Fruit fly (Drosophila melanogaster) whole organism, embryonic: ENCODE data around the gene CG2574.

Experiments used
- Abd-B ChIP-seq: fragments of 200-800 bp; sonication (Bioruptor generic); optimal IDR thresholded peaks from 2 replicates; lab custom pipeline; 2018; ENCODE audit warnings: missing biosample characterization, mild to moderate bottlenecking, missing genetic modification characterization, moderate library complexity
- Ada2b ChIP-seq: fragments of 200-800 bp; sonication (Bioruptor generic); IDR thresholded peaks from 2 replicates; pipeline ENCODE4 v1.3.6; 2022; ENCODE audit warnings: missing biosample characterization, missing genetic modification characterization
- Atf6 ChIP-seq: fragments of 200-800 bp; sonication (Bioruptor generic); IDR thresholded peaks from 2 replicates; pipeline ENCODE4 v1.3.6; 2022; ENCODE audit warnings: missing biosample characterization, missing genetic modification characterization
- CG12659 ChIP-seq: fragments of 200-800 bp; sonication (Bioruptor generic); optimal IDR thresholded peaks from 3 replicates; lab custom pipeline; 2017; ENCODE audit warnings: mild to moderate bottlenecking, missing biosample characterization, missing genetic modification reagents, missing genetic modification characterization
- CG14050 ChIP-seq: fragments of 200-800 bp; sonication (Bioruptor generic); IDR thresholded peaks from 3 replicates; pipeline ENCODE4 v1.3.6; 2022; ENCODE audit warnings: missing biosample characterization, missing genetic modification characterization
- CG1792 ChIP-seq: fragments of 200-800 bp; sonication (Bioruptor generic); optimal IDR thresholded peaks from 2 replicates; lab custom pipeline; 2016; ENCODE audit warnings: missing biosample characterization, missing genetic modification characterization
- CG18011 ChIP-seq: fragments of 200-800 bp; sonication (Bioruptor generic); optimal IDR thresholded peaks from 2 replicates; lab custom pipeline; 2017; ENCODE audit warnings: missing biosample characterization, missing genetic modification characterization, mild to moderate bottlenecking, moderate library complexity, missing genotype
- CG2120 ChIP-seq: fragments of 200-800 bp; sonication (Bioruptor generic); optimal IDR thresholded peaks from 3 replicates; lab custom pipeline; 2016; ENCODE audit warnings: missing biosample characterization, missing genetic modification characterization
- CG2199 ChIP-seq: fragments of 200-800 bp; sonication (Bioruptor generic); IDR thresholded peaks from 3 replicates; pipeline ENCODE4 v1.3.6; 2022; ENCODE audit warnings: missing biosample characterization, missing genetic modification characterization
- CG2678 ChIP-seq: fragments of 200-800 bp; sonication (Bioruptor generic); optimal IDR thresholded peaks from 3 replicates; lab custom pipeline; 2019; ENCODE audit warnings: missing biosample characterization, mild to moderate bottlenecking, missing genetic modification characterization, moderate library complexity
- CG3163 ChIP-seq: fragments of 200-800 bp; sonication (Bioruptor generic); optimal IDR thresholded peaks from 3 replicates; lab custom pipeline; 2016; ENCODE audit warnings: missing biosample characterization, missing genetic modification characterization
- CG7839 ChIP-seq: fragments of 200-800 bp; sonication (Bioruptor generic); optimal IDR thresholded peaks from 3 replicates; lab custom pipeline; 2018; ENCODE audit warnings: missing biosample characterization, mild to moderate bottlenecking, missing genetic modification characterization, moderate library complexity
- CTCF ChIP-seq: fragments of 200-800 bp; sonication (Bioruptor generic); optimal IDR thresholded peaks from 2 replicates; lab custom pipeline; 2017; ENCODE audit warnings: missing biosample characterization, mild to moderate bottlenecking, missing genetic modification characterization, moderate library complexity
- Dbx ChIP-seq: fragments of 200-800 bp; sonication (Bioruptor generic); IDR thresholded peaks from 3 replicates; pipeline ENCODE4 v1.3.6; 2022; ENCODE audit warnings: missing biosample characterization, missing genetic modification characterization
- ERR ChIP-seq: fragments of 200-800 bp; sonication (Bioruptor generic); optimal IDR thresholded peaks from 2 replicates; lab custom pipeline; 2016; ENCODE audit warnings: missing biosample characterization, missing genetic modification characterization
- Elba2 ChIP-seq: fragments of 200-800 bp; sonication (Bioruptor generic); optimal IDR thresholded peaks from 3 replicates; lab custom pipeline; 2016; ENCODE audit warnings: missing biosample characterization, missing genetic modification characterization
- Fer3 ChIP-seq: fragments of 200-800 bp; sonication (Bioruptor generic); optimal IDR thresholded peaks from 2 replicates; lab custom pipeline; 2018; ENCODE audit warnings: missing biosample characterization, mild to moderate bottlenecking, missing genetic modification characterization, moderate library complexity
- Gug ChIP-seq: fragments of 200-800 bp; sonication (Bioruptor generic); IDR thresholded peaks from 4 replicates; pipeline ENCODE4 v1.3.6; 2022; ENCODE audit warnings: missing biosample characterization, missing genetic modification characterization
- Hmr ChIP-seq: fragments of 200-800 bp; sonication (Bioruptor generic); optimal IDR thresholded peaks from 3 replicates; lab custom pipeline; 2017; ENCODE audit warnings: mild to moderate bottlenecking, missing biosample characterization, missing genetic modification reagents, missing genetic modification characterization
- Hr78 ChIP-seq, 2 experiments: fragments of 200-800 bp in 1 of 2; fragments of >200 bp in 1 of 2; sonication (Bioruptor generic) in 1 of 2; optimal IDR thresholded peaks; 2 replicates each; lab custom pipeline; 2017 to 2019; ENCODE audit warnings: missing biosample characterization in 2 of 2, missing genetic modification characterization in 2 of 2, mild to moderate bottlenecking in 1 of 2, moderate library complexity in 1 of 2
- Med ChIP-seq: fragments of 200-800 bp; sonication (Bioruptor generic); peaks from one replicate; lab custom pipeline; 2016; ENCODE audit warnings: missing biosample characterization, missing genetic modification characterization, mild to moderate bottlenecking, inconsistent platforms, moderate library complexity
- NC2α ChIP-seq: fragments of 200-800 bp; sonication (Bioruptor generic); optimal IDR thresholded peaks from 2 replicates; lab custom pipeline; 2016; ENCODE audit warnings: missing biosample characterization, missing genetic modification characterization
- Neu2 ChIP-seq: fragments of 200-800 bp; sonication (Bioruptor generic); optimal IDR thresholded peaks from 3 replicates; lab custom pipeline; 2016; ENCODE audit warnings: missing biosample characterization, missing genetic modification characterization, borderline replicate concordance
- Optix ChIP-seq: fragments of 200-800 bp; sonication (Bioruptor generic); IDR thresholded peaks from 3 replicates; pipeline ENCODE4 v1.3.6; 2022; ENCODE audit warnings: missing biosample characterization, missing genetic modification characterization
- Ptx1 ChIP-seq: fragments of 200-800 bp; sonication (Bioruptor generic); IDR thresholded peaks from 2 replicates; pipeline ENCODE4 v1.3.6; 2022; ENCODE audit warnings: missing biosample characterization, missing genetic modification characterization
- Side ChIP-seq: fragments of 200-800 bp; sonication (Bioruptor generic); optimal IDR thresholded peaks from 2 replicates; lab custom pipeline; 2016; ENCODE audit warnings: missing biosample characterization, missing genetic modification characterization
- Stat92E ChIP-seq, 3 experiments: fragments of >200 bp in 2 of 3; fragments of 200-800 bp in 1 of 3; sonication (Bioruptor generic) in 1 of 3; optimal IDR thresholded peaks; 2 replicates each; lab custom pipeline; 2017 to 2019; ENCODE audit warnings: missing biosample characterization in 3 of 3, missing genetic modification characterization in 3 of 3, mild to moderate bottlenecking in 1 of 3, moderate library complexity in 1 of 3
- Trl ChIP-seq, 3 experiments: fragments of >200 bp in 2 of 3; fragments of 200-800 bp in 1 of 3; sonication (Bioruptor generic) in 1 of 3; optimal IDR thresholded peaks; 2 replicates in 1 of 3; 3 replicates in 2 of 3; lab custom pipeline; 2016 to 2017; ENCODE audit warnings: missing biosample characterization in 1 of 3, missing genetic modification characterization in 1 of 3
- Xbp1 ChIP-seq: fragments of 200-800 bp; sonication (Bioruptor generic); optimal IDR thresholded peaks from 3 replicates; lab custom pipeline; 2016; ENCODE audit warnings: missing biosample characterization, mild to moderate bottlenecking, missing genetic modification characterization
- al ChIP-seq: fragments of 200-800 bp; sonication (Bioruptor generic); IDR thresholded peaks from 2 replicates; pipeline ENCODE4 v1.3.6; 2022; ENCODE audit warnings: missing biosample characterization, missing genetic modification characterization
- ase ChIP-seq: fragments of 200-800 bp; sonication (Bioruptor generic); IDR thresholded peaks from 3 replicates; pipeline ENCODE4 v1.3.6; 2022; ENCODE audit warnings: missing biosample characterization, missing genetic modification characterization
- az2 ChIP-seq: fragments of 200-800 bp; sonication (Bioruptor generic); optimal IDR thresholded peaks from 3 replicates; lab custom pipeline; 2016; ENCODE audit warnings: missing biosample characterization, missing genetic modification characterization
- bigmax ChIP-seq: fragments of 200-800 bp; sonication (Bioruptor generic); optimal IDR thresholded peaks from 2 replicates; lab custom pipeline; 2018; ENCODE audit warnings: missing biosample characterization, mild to moderate bottlenecking, missing genetic modification characterization
- caup ChIP-seq: fragments of 200-800 bp; sonication (Bioruptor generic); optimal IDR thresholded peaks from 3 replicates; lab custom pipeline; 2017; ENCODE audit warnings: missing biosample characterization, mild to moderate bottlenecking, missing genetic modification characterization, moderate library complexity; ENCODE audit not compliant: severe bottlenecking
- dmrt99B ChIP-seq: fragments of 200-800 bp; sonication (Bioruptor generic); optimal IDR thresholded peaks from 2 replicates; lab custom pipeline; 2018; ENCODE audit warnings: missing biosample characterization, mild to moderate bottlenecking, missing genetic modification characterization, moderate library complexity
- dysf ChIP-seq: fragments of 200-800 bp; sonication (Bioruptor generic); IDR thresholded peaks from 3 replicates; pipeline ENCODE4 v1.3.6; 2022; ENCODE audit warnings: missing biosample characterization, missing genetic modification characterization
- esg ChIP-seq: fragments of 200-800 bp; sonication (Bioruptor generic); conservative IDR thresholded peaks from 2 replicates; pipeline ENCODE4 v1.3.6; 2022; ENCODE audit warnings: missing biosample characterization, missing genetic modification characterization
- eve ChIP-seq, 2 experiments: fragments of >200 bp; optimal IDR thresholded peaks; 2 replicates each; lab custom pipeline; 2017; ENCODE audit warnings: missing biosample characterization in 2 of 2, missing genetic modification characterization in 2 of 2
- ewg ChIP-seq: fragments of 200-800 bp; sonication (Bioruptor generic); optimal IDR thresholded peaks from 3 replicates; lab custom pipeline; 2017; ENCODE audit warnings: mild to moderate bottlenecking, missing biosample characterization, missing genetic modification reagents, missing genetic modification characterization
- fd64A ChIP-seq: fragments of 200-800 bp; sonication (Bioruptor generic); optimal IDR thresholded peaks from 3 replicates; lab custom pipeline; 2018; ENCODE audit warnings: missing biosample characterization, mild to moderate bottlenecking, missing genetic modification characterization
- jumu ChIP-seq: fragments of 200-800 bp; sonication (Bioruptor generic); optimal IDR thresholded peaks from 3 replicates; lab custom pipeline; 2016; ENCODE audit warnings: missing biosample characterization, missing genetic modification characterization
- lab ChIP-seq: fragments of 200-800 bp; sonication (Bioruptor generic); optimal IDR thresholded peaks from 3 replicates; lab custom pipeline; 2017; ENCODE audit warnings: missing biosample characterization, missing genetic modification characterization, mild to moderate bottlenecking, moderate library complexity, missing genetic modification reagents
- mam ChIP-seq: fragments of 200-800 bp; sonication (Bioruptor generic); optimal IDR thresholded peaks from 3 replicates; lab custom pipeline; 2016; ENCODE audit warnings: missing biosample characterization, missing genetic modification characterization
- mirr ChIP-seq: fragments of 200-800 bp; sonication (Bioruptor generic); optimal IDR thresholded peaks from 3 replicates; lab custom pipeline; 2018; ENCODE audit warnings: missing biosample characterization, mild to moderate bottlenecking, missing genetic modification characterization
- oc ChIP-seq: fragments of 200-800 bp; sonication (Bioruptor generic); optimal IDR thresholded peaks from 2 replicates; lab custom pipeline; 2018; ENCODE audit warnings: missing biosample characterization, mild to moderate bottlenecking, missing genetic modification characterization, moderate library complexity
- row ChIP-seq: fragments of 200-800 bp; sonication (Bioruptor generic); IDR thresholded peaks from 3 replicates; pipeline ENCODE4 v1.3.6; 2022; ENCODE audit warnings: missing biosample characterization, missing genetic modification characterization
- schlank ChIP-seq: fragments of 200-800 bp; sonication (Bioruptor generic); optimal IDR thresholded peaks from 2 replicates; lab custom pipeline; 2018; ENCODE audit warnings: missing biosample characterization, mild to moderate bottlenecking, missing genetic modification characterization
- scrt ChIP-seq: fragments of 200-800 bp; sonication (Bioruptor generic); optimal IDR thresholded peaks from 2 replicates; lab custom pipeline; 2018; ENCODE audit warnings: missing biosample characterization, mild to moderate bottlenecking, missing genetic modification characterization, moderate library complexity
- twi ChIP-seq: fragments of 200-800 bp; optimal IDR thresholded peaks from 2 replicates; lab custom pipeline; 2019; ENCODE audit warnings: missing biosample characterization, mild to moderate bottlenecking, missing genetic modification characterization, moderate library complexity

CG2574 gene

dm6 chrX:12386255-12386654, 22.4 kb upstream of the CG2574 start:
- TF ChIP-seq ase: no peak
- no peak for TF ChIP-seq esg
- TF ChIP-seq Elba2 (GFP tag; lab: Kevin White, UChicago): no peak
- TF ChIP-seq jumu (GFP tag; lab: Kevin White, UChicago): no peak
- TF ChIP-seq Side (GFP tag; lab: Kevin White, UChicago): no peak
- no peak for TF ChIP-seq bigmax (GFP tag; lab: Kevin White, UChicago)
- no peak for TF ChIP-seq NC2α (GFP tag; lab: Kevin White, UChicago)
- TF ChIP-seq CTCF (GFP tag; lab: Kevin White, UChicago): peak; percentile 89
- TF ChIP-seq dysf (GFP tag; lab: Robert Waterston, UW): no peak
- TF ChIP-seq, all 482 proteins: peak for 1

dm6 chrX:12389138-12389537, 19.5 kb upstream of the CG2574 start:
- TF ChIP-seq Ada2b (GFP tag; lab: Robert Waterston, UW) (no peak), scrt (GFP tag; lab: Kevin White, UChicago) (peak; percentile 84), Trl (optimal IDR thresholded peaks at IDR 0.05; lab: Kevin White, UChicago) (peak; percentile 16 to 47), Trl (GFP tag; optimal IDR thresholded peaks at IDR 0.05; lab: Kevin White, UChicago) (no peak), fd64A (GFP tag; lab: Kevin White, UChicago) (no peak), Hr78 (GFP tag; optimal IDR thresholded peaks at IDR 0.05; lab: Kevin White, UChicago) (no peak), Stat92E (GFP tag; optimal IDR thresholded peaks at IDR 0.05; lab: Kevin White, UChicago) (no peak), Gug (no peak), ewg (GFP tag; lab: Kevin White, UChicago) (peak; percentile 79), CG3163 (GFP tag; lab: Kevin White, UChicago) (peak; percentile 74), CG2678 (tag; lab: Kevin White, UChicago) (no peak), CG14050 (GFP tag; lab: Robert Waterston, UW) (no peak), Abd-B (GFP tag; lab: Kevin White, UChicago) (no peak), CG1792 (GFP tag; lab: Kevin White, UChicago) (no peak), al (GFP tag; lab: Robert Waterston, UW) (no peak), mirr (GFP tag; lab: Kevin White, UChicago) (no peak)

dm6 chrX:12391732-12392131, 16.9 kb upstream of the CG2574 start:
- no peak for TF ChIP-seq Xbp1
- no peak for TF ChIP-seq twi (tag; lab: Kevin White, UChicago)
- peak; percentile 10 for TF ChIP-seq Fer3 (tag; lab: Kevin White, UChicago)
- TF ChIP-seq CG2120 (GFP tag; lab: Kevin White, UChicago): peak; percentile 3
- TF ChIP-seq ERR: no peak
- 0 out of 2 replicates have a peak, but pooled peaks have one; percentile 10 for TF ChIP-seq Ptx1 (GFP tag; lab: Robert Waterston, UW)
- peak; percentile 29 for TF ChIP-seq lab (GFP tag; lab: Kevin White, UChicago)
- TF ChIP-seq caup: no peak
- peak; percentile 79 for TF ChIP-seq Med
- TF ChIP-seq mam (GFP tag; lab: Kevin White, UChicago): no peak
- no peak for TF ChIP-seq CG12659
- peak; percentile 16 for TF ChIP-seq CG7839 (tag; lab: Kevin White, UChicago)
- peak; percentile 16 for TF ChIP-seq dmrt99B
- no peak for TF ChIP-seq oc (tag; lab: Kevin White, UChicago)
- peak; percentile 11 for TF ChIP-seq Hmr (GFP tag; lab: Kevin White, UChicago)
- peak in 1 of 2 experiments; percentile 10 for TF ChIP-seq eve (GFP tag; optimal IDR thresholded peaks at IDR 0.05; lab: Kevin White, UChicago)
- no peak for TF ChIP-seq CG18011 (GFP tag; lab: Kevin White, UChicago)
- TF ChIP-seq Atf6 (GFP tag; lab: Robert Waterston, UW): no peak
- TF ChIP-seq CG2199 (GFP tag; lab: Robert Waterston, UW): no peak
- TF ChIP-seq az2 (GFP tag; lab: Kevin White, UChicago): no peak
- 0 out of 3 replicates have a peak, but pooled peaks have one; percentile 12 for TF ChIP-seq row
- no peak for TF ChIP-seq Neu2 (GFP tag; lab: Kevin White, UChicago)
- TF ChIP-seq schlank (tag; lab: Kevin White, UChicago): no peak
- TF ChIP-seq Dbx: no peak
- no peak for TF ChIP-seq Optix
